Worm (Caenorhabditis elegans) whole organism, L3 larva: Measurements from ENCODE around the gene VM106R.1.

ENCODE experiments used
- ZK546.5 ChIP-seq: sonication (generic microtip); optimal IDR thresholded peaks from 2 replicates; lab custom pipeline; 2017; ENCODE audit warnings: missing biosample characterization, missing genetic modification characterization
- ceh-28 ChIP-seq: fragments of 150-350 bp; optimal IDR thresholded peaks from 2 replicates; lab custom pipeline; 2014; ENCODE audit warnings: missing biosample characterization, missing genetic modification reagents, missing genetic modification characterization
- daf-12 ChIP-seq: fragments of 150-350 bp; optimal IDR thresholded peaks from 2 replicates; lab custom pipeline; 2014; ENCODE audit warnings: missing biosample characterization, missing genetic modification reagents, missing genetic modification characterization
- egl-27 ChIP-seq: sonication (generic microtip); optimal IDR thresholded peaks from 4 replicates; lab custom pipeline; 2017; ENCODE audit warnings: missing biosample characterization, missing genetic modification reagents, missing genetic modification characterization
- fos-1 ChIP-seq: fragments of 150-350 bp; optimal IDR thresholded peaks from 2 replicates; lab custom pipeline; 2014; ENCODE audit warnings: missing biosample characterization, missing genetic modification characterization
- nhr-77 ChIP-seq: fragments of 150-350 bp; optimal IDR thresholded peaks from 2 replicates; lab custom pipeline; 2014; ENCODE audit warnings: missing biosample characterization, missing genetic modification characterization
- pha-4 ChIP-seq: fragments of 150-350 bp; optimal IDR thresholded peaks from 2 replicates; lab custom pipeline; 2014; ENCODE audit warnings: missing biosample characterization, missing genetic modification reagents, missing genetic modification characterization
- unc-39 ChIP-seq: sonication (generic microtip); optimal IDR thresholded peaks from 4 replicates; lab custom pipeline; 2017; ENCODE audit warnings: missing biosample characterization, missing genetic modification characterization
- unc-62 ChIP-seq: fragments of 150-350 bp; sonication (generic microtip); optimal IDR thresholded peaks from 4 replicates; lab custom pipeline; 2014; ENCODE audit warnings: missing biosample characterization, missing genetic modification reagents, missing genetic modification characterization

ce11 chrII:10867219-10867618 is 38.2 kb upstream of the VM106R.1 start:
- peak; percentile 57 for TF ChIP-seq pha-4 (tag; lab: Kevin White, UChicago)
- TF ChIP-seq unc-39 (tag; lab: Kevin White, UChicago) = no peak
- TF ChIP-seq ZK546.5 (tag; lab: Kevin White, UChicago) = no peak
- no peak for TF ChIP-seq ceh-28 (tag; lab: Kevin White, UChicago)
- TF ChIP-seq nhr-77 (tag; lab: Kevin White, UChicago) = no peak
- no peak for TF ChIP-seq unc-62 (GFP tag; lab: Kevin White, UChicago)
- no peak for TF ChIP-seq daf-12
- no peak for TF ChIP-seq egl-27
- TF ChIP-seq fos-1 = no peak
